Worm (Caenorhabditis elegans) whole organism, late embryonic: ENCODE measurements around the gene C04G2.5.

Experiments
- F13H6.1 ChIP-seq: sonication (generic microtip); optimal IDR thresholded peaks from 2 replicates; lab custom pipeline; 2016; ENCODE audit warnings: missing genetic modification characterization, missing compliant biosample characterization
- Y22D7AL.16 ChIP-seq: sonication (generic microtip); optimal IDR thresholded peaks from 2 replicates; lab custom pipeline; 2016; ENCODE audit warnings: missing genetic modification characterization, missing compliant biosample characterization
- ahr-1 ChIP-seq: sonication (generic microtip); optimal IDR thresholded peaks from 2 replicates; lab custom pipeline; 2016; ENCODE audit warnings: missing genetic modification characterization, missing compliant biosample characterization
- ceh-14 ChIP-seq: sonication (generic microtip); optimal IDR thresholded peaks from 2 replicates; lab custom pipeline; 2016; ENCODE audit warnings: missing genotype, missing genetic modification characterization, missing compliant biosample characterization
- ceh-19 ChIP-seq: fragments of 200-800 bp; sonication (Bioruptor generic); optimal IDR thresholded peaks from 2 replicates; lab custom pipeline; 2018; ENCODE audit warnings: mild to moderate bottlenecking, missing genetic modification characterization, missing compliant biosample characterization
- ceh-2 ChIP-seq: sonication (generic microtip); optimal IDR thresholded peaks from 2 replicates; lab custom pipeline; 2016; ENCODE audit warnings: missing genotype, missing genetic modification characterization, missing compliant biosample characterization
- ceh-22 ChIP-seq: sonication (generic microtip); optimal IDR thresholded peaks from 2 replicates; lab custom pipeline; 2017; ENCODE audit warnings: missing biosample characterization, missing genetic modification characterization
- ceh-31 ChIP-seq: sonication (generic microtip); optimal IDR thresholded peaks from 2 replicates; lab custom pipeline; 2016; ENCODE audit warnings: missing genetic modification characterization, missing compliant biosample characterization
- ceh-34 ChIP-seq: sonication (generic microtip); optimal IDR thresholded peaks from 2 replicates; lab custom pipeline; 2016; ENCODE audit warnings: mild to moderate bottlenecking, missing genetic modification characterization, missing compliant biosample characterization
- ceh-45 ChIP-seq: fragments of 200-800 bp; sonication (Bioruptor generic); IDR thresholded peaks from 2 replicates; pipeline ENCODE4 v1.3.6; 2022; ENCODE audit warnings: missing genetic modification reagents, missing genetic modification characterization, missing compliant biosample characterization
- ceh-48 ChIP-seq: sonication (generic microtip); optimal IDR thresholded peaks from 2 replicates; lab custom pipeline; 2016; ENCODE audit warnings: missing genetic modification characterization, inconsistent platforms, missing compliant biosample characterization
- ceh-9 ChIP-seq: sonication (generic microtip); optimal IDR thresholded peaks from 2 replicates; lab custom pipeline; 2016; ENCODE audit warnings: mild to moderate bottlenecking, missing genetic modification characterization, inconsistent platforms, missing compliant biosample characterization
- dmd-4 ChIP-seq: sonication (generic microtip); optimal IDR thresholded peaks from 2 replicates; lab custom pipeline; 2016; ENCODE audit warnings: borderline replicate concordance, missing genetic modification characterization, missing compliant biosample characterization
- elt-2 ChIP-seq: sonication (generic microtip); optimal IDR thresholded peaks from 2 replicates; lab custom pipeline; 2016; ENCODE audit warnings: missing genetic modification reagents, missing genetic modification characterization, missing compliant biosample characterization
- elt-4 ChIP-seq: sonication (generic microtip); optimal IDR thresholded peaks from 2 replicates; lab custom pipeline; 2016; ENCODE audit warnings: missing genetic modification characterization, missing compliant biosample characterization
- eyg-1 ChIP-seq: sonication (generic microtip); optimal IDR thresholded peaks from 2 replicates; lab custom pipeline; 2016; ENCODE audit warnings: missing genotype, missing genetic modification characterization, missing compliant biosample characterization
- fkh-10 ChIP-seq: fragments of 150-350 bp; optimal IDR thresholded peaks from 2 replicates; lab custom pipeline; 2014; ENCODE audit warnings: missing biosample characterization, missing genetic modification reagents, missing genetic modification characterization
- fkh-6 ChIP-seq: sonication (generic microtip); optimal IDR thresholded peaks from 2 replicates; lab custom pipeline; 2016; ENCODE audit warnings: missing genetic modification characterization, missing compliant biosample characterization
- gmeb-2 ChIP-seq: sonication (generic microtip); optimal IDR thresholded peaks from 2 replicates; lab custom pipeline; 2016; ENCODE audit warnings: missing genetic modification characterization, inconsistent platforms, missing compliant biosample characterization
- hlh-13 ChIP-seq: fragments of 200-800 bp; sonication (Bioruptor generic); optimal IDR thresholded peaks from 2 replicates; lab custom pipeline; 2018; ENCODE audit warnings: mild to moderate bottlenecking, missing genetic modification characterization, missing compliant biosample characterization
- hlh-8 ChIP-seq: sonication (generic microtip); optimal IDR thresholded peaks from 2 replicates; lab custom pipeline; 2016; ENCODE audit warnings: missing genotype, missing genetic modification characterization, missing compliant biosample characterization
- lim-6 ChIP-seq: sonication (generic microtip); optimal IDR thresholded peaks from 2 replicates; lab custom pipeline; 2016; ENCODE audit warnings: missing genetic modification characterization, missing compliant biosample characterization
- madf-2 ChIP-seq: sonication (generic microtip); optimal IDR thresholded peaks from 2 replicates; lab custom pipeline; 2017; ENCODE audit warnings: missing genetic modification characterization, missing compliant biosample characterization
- mec-3 ChIP-seq: sonication (generic microtip); optimal IDR thresholded peaks from 2 replicates; lab custom pipeline; 2016; ENCODE audit warnings: borderline replicate concordance, missing genetic modification characterization, missing compliant biosample characterization
- npax-4 ChIP-seq: sonication (generic microtip); optimal IDR thresholded peaks from 2 replicates; lab custom pipeline; 2016; ENCODE audit warnings: missing genetic modification characterization, missing compliant biosample characterization
- odd-2 ChIP-seq: sonication (generic microtip); optimal IDR thresholded peaks from 2 replicates; lab custom pipeline; 2017; ENCODE audit warnings: antibody characterized with exemption, mild to moderate bottlenecking, missing genetic modification characterization, missing compliant biosample characterization
- pag-3 ChIP-seq: sonication (generic microtip); optimal IDR thresholded peaks from 2 replicates; lab custom pipeline; 2016; ENCODE audit warnings: missing compliant biosample characterization, missing genetic modification characterization, borderline replicate concordance
- pqm-1 ChIP-seq: sonication (generic microtip); optimal IDR thresholded peaks from 2 replicates; lab custom pipeline; 2016; ENCODE audit warnings: missing genetic modification characterization, missing compliant biosample characterization
- pros-1 ChIP-seq: fragments of 150-350 bp; optimal IDR thresholded peaks from 2 replicates; lab custom pipeline; 2014; ENCODE audit warnings: missing biosample characterization, missing genetic modification reagents, missing genetic modification characterization
- ref-2 ChIP-seq: sonication (generic microtip); optimal IDR thresholded peaks from 2 replicates; lab custom pipeline; 2016; ENCODE audit warnings: missing genetic modification characterization, missing compliant biosample characterization
- rnt-1 ChIP-seq: sonication (generic microtip); optimal IDR thresholded peaks from 2 replicates; lab custom pipeline; 2016; ENCODE audit warnings: missing genetic modification characterization, missing compliant biosample characterization
- sdc-2 ChIP-seq: sonication (generic microtip); optimal IDR thresholded peaks from 2 replicates; lab custom pipeline; 2016; ENCODE audit warnings: missing genotype, missing genetic modification characterization, missing compliant biosample characterization
- sox-2 ChIP-seq: fragments of 200-800 bp; sonication (Bioruptor generic); IDR thresholded peaks from 2 replicates; pipeline ENCODE4 v1.3.6; 2022; ENCODE audit warnings: missing genetic modification reagents, missing genetic modification characterization, missing compliant biosample characterization
- sox-4 ChIP-seq: sonication (generic microtip); optimal IDR thresholded peaks from 2 replicates; lab custom pipeline; 2017; ENCODE audit warnings: mild to moderate bottlenecking, missing genetic modification characterization, inconsistent platforms, missing compliant biosample characterization
- syd-9 ChIP-seq: sonication (generic microtip); optimal IDR thresholded peaks from 2 replicates; lab custom pipeline; 2016; ENCODE audit warnings: mild to moderate bottlenecking, missing genetic modification characterization, moderate library complexity, missing compliant biosample characterization
- unc-3 ChIP-seq, 2 experiments: fragments of 200-800 bp in 1 of 2; sonication (Bioruptor generic) in 1 of 2; sonication (generic microtip) in 1 of 2; conservative IDR thresholded peaks in 1 of 2; optimal IDR thresholded peaks in 1 of 2; 2 replicates each; pipeline versions ENCODE4 v1.3.6 to Lab custom; 2016 to 2022; ENCODE audit warnings: missing compliant biosample characterization in 2 of 2, missing genetic modification characterization in 2 of 2, missing genetic modification reagents in 1 of 2
- unc-42 ChIP-seq: sonication (generic microtip); optimal IDR thresholded peaks from 2 replicates; lab custom pipeline; 2016; ENCODE audit warnings: missing genotype, missing genetic modification characterization, missing compliant biosample characterization
- unc-86 ChIP-seq: sonication (generic microtip); optimal IDR thresholded peaks from 2 replicates; lab custom pipeline; 2016; ENCODE audit warnings: missing genetic modification characterization, missing compliant biosample characterization
- ztf-16 ChIP-seq: sonication (generic microtip); optimal IDR thresholded peaks from 2 replicates; lab custom pipeline; 2017; ENCODE audit warnings: missing genetic modification characterization, missing compliant biosample characterization

The C04G2.5 gene

DNA sequence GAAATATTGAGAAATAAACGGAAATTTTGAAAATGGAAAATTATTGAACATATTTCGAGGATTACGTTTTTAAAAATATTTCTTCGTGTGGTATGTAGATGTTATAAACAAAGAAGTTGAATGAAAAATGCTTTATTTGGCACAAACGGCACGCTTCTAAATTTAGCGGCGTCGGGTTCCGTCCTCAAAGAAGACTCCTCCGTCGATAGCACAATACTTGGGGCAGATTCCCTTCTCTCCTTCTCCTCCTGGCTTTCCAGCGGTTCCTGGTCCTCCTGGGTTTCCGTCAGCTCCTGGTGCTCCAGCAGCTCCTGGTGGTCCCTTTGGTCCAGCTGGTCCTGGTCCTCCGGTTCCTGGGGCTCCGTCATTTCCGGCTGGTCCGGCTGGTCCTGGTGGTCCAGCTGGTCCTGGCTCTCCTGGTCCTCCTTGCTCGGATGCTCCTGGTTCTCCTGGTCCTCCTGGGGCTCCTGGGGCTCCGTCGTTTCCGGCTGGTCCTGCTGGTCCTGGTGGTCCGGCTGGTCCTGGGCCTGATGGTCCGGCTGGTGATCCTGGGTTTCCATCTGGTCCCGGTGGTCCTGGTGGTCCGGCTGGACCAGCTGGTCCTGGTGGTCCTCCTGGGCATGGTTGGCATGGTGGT lies 10.6 kb downstream of the C04G2.5 start, which contains the start of gene W01B6.8:
TSS of gene W01B6.8 (minus strand) at position 51 of the 637 bp plus-strand sequence.
- TF ChIP-seq syd-9 (peak; percentile 9), gmeb-2 (no peak), elt-4 (tag; lab: Kevin White, UChicago) (peak; percentile 2)

- no peak for TF ChIP-seq ceh-19 (GFP tag; lab: Kevin White, UChicago)
- no peak for TF ChIP-seq ceh-9 (tag; lab: Kevin White, UChicago)
- TF ChIP-seq syd-9, result no peak
- TF ChIP-seq ztf-16, result no peak
- no peak for TF ChIP-seq odd-2 (tag; lab: Kevin White, UChicago)
- no peak for TF ChIP-seq sdc-2
- no peak for TF ChIP-seq sox-2 (GFP tag; lab: Robert Waterston, UW)
- TF ChIP-seq unc-42, result no peak
- TF ChIP-seq eyg-1 (tag; lab: Kevin White, UChicago), result no peak
- no peak for TF ChIP-seq unc-3 (GFP tag; conservative IDR thresholded peaks at IDR 0.05; lab: Robert Waterston, UW)
- TF ChIP-seq unc-3 (tag; optimal IDR thresholded peaks at IDR 0.05; lab: Kevin White, UChicago), result no peak
- TF ChIP-seq F13H6.1 (tag; lab: Kevin White, UChicago), result no peak
- TF ChIP-seq unc-86, result no peak
- TF ChIP-seq rnt-1 (tag; lab: Kevin White, UChicago), result no peak
- TF ChIP-seq fkh-10 (GFP tag; lab: Kevin White, UChicago), result no peak
- no peak for TF ChIP-seq Y22D7AL.16 (tag; lab: Kevin White, UChicago)
- no peak for TF ChIP-seq pros-1 (tag; lab: Kevin White, UChicago)
- no peak for TF ChIP-seq madf-2 (tag; lab: Kevin White, UChicago)
- TF ChIP-seq ceh-31, result no peak
Observed at ce11 chrIV:10080816-10081215, 14.3 kb downstream of the C04G2.5 start, which contains the start of gene W01B6.6. Gene W01B6.6, plus strand, starts transcription at chrIV:10081116.

ce11 chrIV:10078003-10078402 lies 17.1 kb downstream of the C04G2.5 start:
- no peak for TF ChIP-seq lim-6 (tag; lab: Kevin White, UChicago)
- TF ChIP-seq odd-2 (tag; lab: Kevin White, UChicago), result no peak
- no peak for TF ChIP-seq dmd-4 (tag; lab: Kevin White, UChicago)
- TF ChIP-seq mec-3 (tag; lab: Kevin White, UChicago), result no peak
- no peak for TF ChIP-seq ref-2 (tag; lab: Kevin White, UChicago)
- TF ChIP-seq ceh-45 (GFP tag; lab: Robert Waterston, UW), result no peak
- TF ChIP-seq hlh-8, result no peak
- no peak for TF ChIP-seq pag-3 (tag; lab: Kevin White, UChicago)
- no peak for TF ChIP-seq ceh-48 (tag; lab: Kevin White, UChicago)
- no peak for TF ChIP-seq sox-4 (tag; lab: Kevin White, UChicago)
- TF ChIP-seq ahr-1, result no peak
- no peak for TF ChIP-seq ceh-31
- TF ChIP-seq ceh-2, result no peak

- TF ChIP-seq ceh-22 (tag; lab: Kevin White, UChicago) (no peak), gmeb-2 (no peak), hlh-13 (GFP tag; lab: Kevin White, UChicago) (no peak), ceh-34 (tag; lab: Kevin White, UChicago) (no peak), elt-2 (tag; lab: Kevin White, UChicago) (no peak), rnt-1 (tag; lab: Kevin White, UChicago) (no peak), fkh-6 (tag; lab: Kevin White, UChicago) (no peak), ceh-19 (GFP tag; lab: Kevin White, UChicago) (no peak), sdc-2 (no peak), syd-9 (no peak), madf-2 (tag; lab: Kevin White, UChicago) (no peak), ceh-14 (tag; lab: Kevin White, UChicago) (no peak), npax-4 (no peak), pqm-1 (tag; lab: Kevin White, UChicago) (no peak)
Observed at ce11 chrIV:10075899-10076298, 19.2 kb downstream of the C04G2.5 start, which contains the start of gene W01B6.5. Gene W01B6.5, plus strand, starts transcription at chrIV:10076199.
